Fruit fly (Drosophila melanogaster) S2 (cell line): ENCODE results near the gene CG5823.

Experiments used
- CG8478 ChIP-seq: fragments of >200 bp; optimal IDR thresholded peaks from 2 replicates; lab custom pipeline; 2018
- CTCF ChIP-seq, 2 experiments: fragments of >200 bp; optimal IDR thresholded peaks; 2 replicates each; lab custom pipeline; 2018

DNA sequence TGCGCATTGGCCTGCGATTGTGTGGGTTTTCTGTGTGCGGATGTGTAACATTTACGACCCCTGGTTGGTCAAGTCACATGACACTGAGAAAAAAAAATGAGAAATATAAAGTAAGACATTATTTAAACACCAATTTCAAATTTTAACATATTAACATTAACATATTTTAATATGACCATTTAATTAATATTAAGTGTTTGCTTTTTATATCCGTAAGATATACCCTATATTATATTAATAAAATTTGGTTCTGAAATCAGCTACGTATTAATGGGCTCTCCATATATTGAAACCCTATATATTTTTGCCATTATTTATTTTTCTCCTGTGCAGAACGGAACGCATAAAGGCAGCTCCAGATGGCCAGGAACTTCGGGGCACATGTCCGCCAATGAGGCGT lies 4.0 kb downstream of the CG5823 start:
- TF ChIP-seq CTCF (optimal IDR thresholded peaks at IDR 0.05; lab: Kevin White, UChicago) (no peak), CG8478 (lab: Kevin White, UChicago) (no peak)
